Worm (Caenorhabditis elegans) whole organism, mixed stage, embryonic: Measurements from ENCODE around the gene F13H8.12.

ENCODE experiments used
- blmp-1 ChIP-seq: fragments of 150-350 bp; optimal IDR thresholded peaks from 2 replicates; lab custom pipeline; 2014; ENCODE audit warnings: missing biosample characterization, missing genetic modification characterization
- ceh-39 ChIP-seq: fragments of 150-350 bp; optimal IDR thresholded peaks from 2 replicates; lab custom pipeline; 2014; ENCODE audit warnings: missing biosample characterization, missing genetic modification characterization
- flh-1 ChIP-seq: fragments of 200-800 bp; sonication (Bioruptor generic); optimal IDR thresholded peaks from 2 replicates; lab custom pipeline; 2018; ENCODE audit warnings: mild to moderate bottlenecking, missing genetic modification characterization, moderate library complexity, missing compliant biosample characterization
- lsy-2 ChIP-seq: fragments of 150-350 bp; optimal IDR thresholded peaks from 2 replicates; lab custom pipeline; 2014; ENCODE audit warnings: missing biosample characterization, missing genetic modification characterization
- nhr-12 ChIP-seq: fragments of 150-350 bp; optimal IDR thresholded peaks from 2 replicates; lab custom pipeline; 2014; ENCODE audit warnings: missing biosample characterization, missing genetic modification characterization
- nhr-237 ChIP-seq: fragments of 150-350 bp; optimal IDR thresholded peaks from 2 replicates; lab custom pipeline; 2014; ENCODE audit warnings: missing biosample characterization, missing genetic modification characterization
- nhr-76 ChIP-seq: sonication (generic microtip); optimal IDR thresholded peaks from 2 replicates; lab custom pipeline; 2017; ENCODE audit warnings: missing biosample characterization, missing genetic modification characterization
- pha-4 ChIP-seq: fragments of 150-350 bp; optimal IDR thresholded peaks from 2 replicates; lab custom pipeline; 2018; ENCODE audit warnings: missing biosample characterization, missing genetic modification reagents, missing genetic modification characterization
- unc-39 ChIP-seq: fragments of 150-350 bp; optimal IDR thresholded peaks from 2 replicates; lab custom pipeline; 2014; ENCODE audit warnings: missing biosample characterization, missing genetic modification characterization
- unc-62 ChIP-seq: fragments of 150-350 bp; optimal IDR thresholded peaks from 2 replicates; lab custom pipeline; 2014; ENCODE audit warnings: missing biosample characterization, missing genetic modification reagents, missing genetic modification characterization

DNA sequence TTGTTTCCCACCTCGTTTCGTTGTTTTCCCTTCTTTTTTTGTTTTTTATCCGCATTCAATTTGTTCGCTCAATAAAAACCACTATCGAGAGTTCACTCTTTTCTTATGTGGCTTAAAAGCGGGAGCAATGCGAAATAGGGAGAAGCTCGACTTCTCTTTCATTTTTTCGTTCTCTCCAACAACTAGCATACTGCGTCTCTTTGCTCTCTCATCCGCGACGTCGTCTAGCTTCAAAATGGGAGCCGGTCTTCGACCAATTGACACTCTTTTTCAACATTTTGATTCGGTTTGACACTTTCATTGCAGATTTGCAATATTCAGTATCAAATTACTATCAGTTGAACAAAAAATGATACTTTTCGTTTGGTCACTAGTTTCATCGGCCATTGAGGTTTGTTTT, 11.6 kb downstream of the F13H8.12 start, which contains the start of gene bpl-1:
- TF ChIP-seq nhr-12 (no peak), nhr-237 (tag; lab: Kevin White, UChicago) (no peak), unc-39 (no peak), lsy-2 (no peak), pha-4 (no peak), blmp-1 (tag; lab: Kevin White, UChicago) (no peak), flh-1 (GFP tag; lab: Kevin White, UChicago) (no peak), unc-62 (GFP tag; lab: Kevin White, UChicago) (no peak), nhr-76 (tag; lab: Kevin White, UChicago) (no peak), ceh-39 (tag; lab: Kevin White, UChicago) (no peak)
